Fruit fly (Drosophila melanogaster) whole organism, prepupa: Measurements from ENCODE around the gene CG7406.

Experiments
- CG10631 ChIP-seq: fragments of 200-800 bp; sonication (Bioruptor generic); optimal IDR thresholded peaks from 2 replicates; lab custom pipeline; 2016; ENCODE audit warnings: missing biosample characterization, missing genetic modification characterization
- CG11762 ChIP-seq: fragments of 200-800 bp; sonication (Bioruptor generic); optimal IDR thresholded peaks from 3 replicates; lab custom pipeline; 2016; ENCODE audit warnings: missing biosample characterization, missing genetic modification characterization; ENCODE audit not compliant: insufficient read depth
- CG11902 ChIP-seq: fragments of 200-800 bp; sonication (Bioruptor generic); optimal IDR thresholded peaks from 3 replicates; lab custom pipeline; 2016; ENCODE audit warnings: missing biosample characterization, missing genetic modification characterization
- CG3032 ChIP-seq: fragments of 200-800 bp; optimal IDR thresholded peaks from 2 replicates; lab custom pipeline; 2019; ENCODE audit warnings: missing biosample characterization, mild to moderate bottlenecking, missing genetic modification characterization, moderate library complexity
- CG31627 ChIP-seq: fragments of 200-800 bp; sonication (Bioruptor generic); optimal IDR thresholded peaks from 3 replicates; lab custom pipeline; 2016; ENCODE audit warnings: missing biosample characterization, missing genetic modification characterization
- CG34406 ChIP-seq: fragments of 200-800 bp; sonication (Bioruptor generic); optimal IDR thresholded peaks from 3 replicates; lab custom pipeline; 2016; ENCODE audit warnings: missing biosample characterization, missing genetic modification characterization
- CG4318 ChIP-seq: fragments of 200-800 bp; sonication (Bioruptor generic); optimal IDR thresholded peaks from 3 replicates; lab custom pipeline; 2017; ENCODE audit warnings: missing biosample characterization, mild to moderate bottlenecking, missing genetic modification characterization
- CG6163 ChIP-seq: fragments of 200-800 bp; sonication (Bioruptor generic); IDR thresholded peaks from 3 replicates; pipeline ENCODE4 v1.3.6; 2022; ENCODE audit warnings: missing biosample characterization, missing genetic modification characterization
- CG6808 ChIP-seq: fragments of 200-800 bp; sonication (Bioruptor generic); optimal IDR thresholded peaks from 3 replicates; lab custom pipeline; 2017; ENCODE audit warnings: missing biosample characterization, missing genetic modification characterization, mild to moderate bottlenecking, moderate library complexity, missing genetic modification reagents
- CG7368 ChIP-seq: fragments of 200-800 bp; sonication (Bioruptor generic); optimal IDR thresholded peaks from 3 replicates; lab custom pipeline; 2016; ENCODE audit warnings: missing biosample characterization, missing genetic modification characterization
- CG8119 ChIP-seq: fragments of 200-800 bp; sonication (Bioruptor generic); IDR thresholded peaks from 3 replicates; pipeline ENCODE4 v1.3.6; 2022; ENCODE audit warnings: missing biosample characterization, missing genetic modification characterization
- CG8319 ChIP-seq: fragments of 200-800 bp; sonication (Bioruptor generic); optimal IDR thresholded peaks from 3 replicates; lab custom pipeline; 2016; ENCODE audit warnings: missing biosample characterization, missing genetic modification characterization
- CG8632 ChIP-seq: fragments of 200-800 bp; sonication (Bioruptor generic); optimal IDR thresholded peaks from 3 replicates; lab custom pipeline; 2016; ENCODE audit warnings: missing biosample characterization, missing genetic modification characterization
- Eip75B ChIP-seq: fragments of 200-800 bp; sonication (Bioruptor generic); optimal IDR thresholded peaks from 3 replicates; lab custom pipeline; 2016; ENCODE audit warnings: missing biosample characterization, missing genetic modification characterization
- Eip78C ChIP-seq: fragments of 200-800 bp; sonication (Bioruptor generic); peaks from one replicate; lab custom pipeline; 2016; ENCODE audit warnings: missing biosample characterization, missing genetic modification characterization
- Ets96B ChIP-seq: fragments of 200-800 bp; optimal IDR thresholded peaks from 2 replicates; lab custom pipeline; 2019; ENCODE audit warnings: missing biosample characterization, mild to moderate bottlenecking, missing genetic modification characterization, moderate library complexity
- Hr38 ChIP-seq: sonication (Bioruptor generic); optimal IDR thresholded peaks from 2 replicates; lab custom pipeline; 2016; ENCODE audit warnings: missing biosample characterization, missing genetic modification characterization
- Hr4 ChIP-seq: fragments of 200-800 bp; sonication (Bioruptor generic); optimal IDR thresholded peaks from 3 replicates; lab custom pipeline; 2016; ENCODE audit warnings: missing biosample characterization, missing genetic modification characterization
- OdsH ChIP-seq: fragments of 200-800 bp; sonication (Bioruptor generic); optimal IDR thresholded peaks from 3 replicates; lab custom pipeline; 2016; ENCODE audit warnings: missing biosample characterization, missing genetic modification characterization
- Smox ChIP-seq: fragments of 200-800 bp; sonication (Bioruptor generic); optimal IDR thresholded peaks from 3 replicates; lab custom pipeline; 2016; ENCODE audit warnings: missing biosample characterization, missing genetic modification characterization
- Sox15 ChIP-seq: fragments of 200-800 bp; sonication (Bioruptor generic); optimal IDR thresholded peaks from 3 replicates; lab custom pipeline; 2016; ENCODE audit warnings: missing biosample characterization, missing genetic modification characterization
- acj6 ChIP-seq: fragments of 200-800 bp; sonication (Bioruptor generic); optimal IDR thresholded peaks from 3 replicates; lab custom pipeline; 2016; ENCODE audit warnings: missing biosample characterization, missing genetic modification characterization
- cyc ChIP-seq: fragments of 200-800 bp; sonication (Bioruptor generic); optimal IDR thresholded peaks from 3 replicates; lab custom pipeline; 2016; ENCODE audit warnings: missing biosample characterization, missing genetic modification characterization
- dsx ChIP-seq: fragments of 200-800 bp; optimal IDR thresholded peaks from 3 replicates; lab custom pipeline; 2019; ENCODE audit warnings: missing biosample characterization, mild to moderate bottlenecking, missing genetic modification characterization, moderate library complexity; ENCODE audit not compliant: poor library complexity, severe bottlenecking
- eg ChIP-seq: fragments of 200-800 bp; sonication (Bioruptor generic); IDR thresholded peaks from 3 replicates; pipeline ENCODE4 v1.3.6; 2022; ENCODE audit warnings: missing biosample characterization, missing genetic modification characterization
- esn ChIP-seq: fragments of 200-800 bp; sonication (Bioruptor generic); optimal IDR thresholded peaks from 2 replicates; lab custom pipeline; 2016; ENCODE audit warnings: missing biosample characterization, mild to moderate bottlenecking, missing genetic modification characterization, moderate library complexity
- fd85E ChIP-seq: fragments of 200-800 bp; sonication (Bioruptor generic); optimal IDR thresholded peaks from 3 replicates; lab custom pipeline; 2016; ENCODE audit warnings: missing biosample characterization, missing genetic modification characterization
- fkh ChIP-seq: fragments of 200-800 bp; sonication (Bioruptor generic); optimal IDR thresholded peaks from 3 replicates; lab custom pipeline; 2017; ENCODE audit warnings: missing biosample characterization, mild to moderate bottlenecking, missing genetic modification characterization, moderate library complexity
- lz ChIP-seq: fragments of 200-800 bp; sonication (Bioruptor generic); optimal IDR thresholded peaks from 3 replicates; lab custom pipeline; 2016; ENCODE audit warnings: missing biosample characterization, missing genetic modification characterization
- ss ChIP-seq, 2 experiments: fragments of 200-800 bp; sonication (Bioruptor generic); optimal IDR thresholded peaks; 2 replicates in 1 of 2; 3 replicates in 1 of 2; lab custom pipeline; 2017 to 2018; ENCODE audit warnings: mild to moderate bottlenecking in 2 of 2, missing biosample characterization in 2 of 2, missing genetic modification characterization in 2 of 2, moderate library complexity in 1 of 2
- topi ChIP-seq: fragments of 200-800 bp; sonication (Bioruptor generic); optimal IDR thresholded peaks from 3 replicates; lab custom pipeline; 2016; ENCODE audit warnings: missing biosample characterization, missing genetic modification characterization
- vri ChIP-seq: fragments of 200-800 bp; sonication (Bioruptor generic); optimal IDR thresholded peaks from 3 replicates; lab custom pipeline; 2016; ENCODE audit warnings: missing biosample characterization, mild to moderate bottlenecking, missing genetic modification characterization

Gene CG7406

dm6 chrX:19077420-19077819 is at the start of gene CG7406:
TSS of gene CG7406 (plus strand) at chrX:19077720.
- TF ChIP-seq CG10631 (GFP tag; lab: Kevin White, UChicago) (no peak), OdsH (GFP tag; lab: Kevin White, UChicago) (no peak), Hr38 (GFP tag; lab: Kevin White, UChicago) (no peak), CG8319 (GFP tag; lab: Kevin White, UChicago) (no peak), CG6808 (GFP tag; lab: Kevin White, UChicago) (no peak), CG11762 (GFP tag; lab: Kevin White, UChicago) (no peak)

dm6 chrX:19028584-19028983 is 48.9 kb upstream of the CG7406 start:
- TF ChIP-seq Eip78C (peak; percentile 3), fkh (GFP tag; lab: Kevin White, UChicago) (peak; percentile 82), CG31627 (GFP tag; lab: Kevin White, UChicago) (no peak)

dm6 chrX:19033739-19034138 is 43.8 kb upstream of the CG7406 start:
- TF ChIP-seq CG34406, result no peak
- TF ChIP-seq Smox (GFP tag; lab: Kevin White, UChicago), result no peak
- TF ChIP-seq CG3032, result no peak
- no peak for TF ChIP-seq fd85E (GFP tag; lab: Kevin White, UChicago)
- no peak for TF ChIP-seq CG8319 (GFP tag; lab: Kevin White, UChicago)
- TF ChIP-seq Eip75B (GFP tag; lab: Kevin White, UChicago), result no peak
- TF ChIP-seq Ets96B (tag; lab: Kevin White, UChicago), result no peak
- TF ChIP-seq CG11902 (GFP tag; lab: Kevin White, UChicago), result no peak
- no peak for TF ChIP-seq topi (GFP tag; lab: Kevin White, UChicago)
- TF ChIP-seq CG7368, result no peak
- TF ChIP-seq acj6 (GFP tag; lab: Kevin White, UChicago), result no peak
- TF ChIP-seq, all 60 proteins: peak for 0

DNA sequence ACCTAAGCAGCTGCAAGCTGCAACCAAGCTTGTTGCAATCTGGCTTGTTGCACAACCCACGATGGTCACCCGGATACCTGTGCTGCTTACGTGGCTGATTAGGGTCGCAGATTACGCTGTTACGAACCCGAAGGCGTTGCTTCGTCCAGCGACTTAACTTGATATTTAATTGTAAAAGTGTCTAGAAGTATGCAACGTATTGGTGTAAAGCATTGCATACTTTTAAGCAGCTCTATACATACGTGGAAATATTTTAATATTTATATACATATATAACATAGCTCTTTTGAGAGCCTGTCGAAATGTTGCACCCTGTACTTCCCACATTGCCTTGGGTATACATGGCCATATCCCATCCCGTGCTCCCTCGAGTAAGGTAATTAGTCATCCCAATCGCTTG is 40.4 kb upstream of the CG7406 start:
- no peak for TF ChIP-seq ss (GFP tag; optimal IDR thresholded peaks at IDR 0.05; lab: Kevin White, UChicago)
- TF ChIP-seq CG4318 (GFP tag; lab: Kevin White, UChicago), result no peak
- TF ChIP-seq esn (GFP tag; lab: Kevin White, UChicago), result no peak
- TF ChIP-seq, all 60 proteins: peak for 0

dm6 chrX:19040261-19040660 is 37.3 kb upstream of the CG7406 start:
- TF ChIP-seq ss (GFP tag; optimal IDR thresholded peaks at IDR 0.05; lab: Kevin White, UChicago) (no peak), CG6163 (GFP tag; lab: Robert Waterston, UW) (no peak), lz (GFP tag; lab: Kevin White, UChicago) (no peak), Hr4 (no peak), CG7368 (no peak), vri (no peak), CG8632 (GFP tag; lab: Kevin White, UChicago) (no peak), Sox15 (no peak), CG11762 (GFP tag; lab: Kevin White, UChicago) (no peak)

DNA sequence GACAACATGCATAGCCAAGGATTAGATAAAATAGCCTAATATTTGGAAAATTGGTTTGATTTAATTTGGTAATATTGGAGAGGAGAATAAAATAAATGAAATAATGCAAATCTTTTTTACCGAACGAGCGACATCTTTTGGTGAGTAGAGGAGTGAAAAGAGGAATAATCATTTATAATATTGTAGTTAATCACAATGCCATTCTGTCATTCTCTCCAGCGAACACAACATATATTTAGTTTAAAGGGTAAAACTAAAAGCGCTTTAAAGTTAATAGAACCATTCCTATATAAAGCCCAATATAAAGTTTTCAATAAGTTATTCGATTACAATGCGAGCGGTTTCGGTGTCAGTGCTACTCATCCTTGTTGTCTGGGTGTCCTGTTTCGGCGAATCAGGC is 27.4 kb upstream of the CG7406 start, which contains the start of gene Diedel3:
TSS of gene Diedel3 (plus strand) at position 301 of the 400 bp plus-strand sequence.
- TF ChIP-seq CG8119 (GFP tag; lab: Robert Waterston, UW), result no peak
- TF ChIP-seq eg, result no peak
- TF ChIP-seq dsx, result no peak
- TF ChIP-seq, all 60 proteins: peak for 0

dm6 chrX:19056611-19057010 is 20.9 kb upstream of the CG7406 start, which contains the start of gene CG14190:
TSS of gene CG14190 (plus strand) at chrX:19056911.
- TF ChIP-seq Sox15 (no peak), cyc (GFP tag; lab: Kevin White, UChicago) (no peak), CG10631 (GFP tag; lab: Kevin White, UChicago) (no peak), CG8319 (GFP tag; lab: Kevin White, UChicago) (no peak), OdsH (GFP tag; lab: Kevin White, UChicago) (no peak), Hr38 (GFP tag; lab: Kevin White, UChicago) (no peak), eg (no peak), esn (GFP tag; lab: Kevin White, UChicago) (no peak), CG6808 (GFP tag; lab: Kevin White, UChicago) (no peak), CG31627 (GFP tag; lab: Kevin White, UChicago) (no peak)
